Worm (Caenorhabditis elegans): ENCODE measurements around the gene C06A6.4.

Gene C06A6.4

DNA sequence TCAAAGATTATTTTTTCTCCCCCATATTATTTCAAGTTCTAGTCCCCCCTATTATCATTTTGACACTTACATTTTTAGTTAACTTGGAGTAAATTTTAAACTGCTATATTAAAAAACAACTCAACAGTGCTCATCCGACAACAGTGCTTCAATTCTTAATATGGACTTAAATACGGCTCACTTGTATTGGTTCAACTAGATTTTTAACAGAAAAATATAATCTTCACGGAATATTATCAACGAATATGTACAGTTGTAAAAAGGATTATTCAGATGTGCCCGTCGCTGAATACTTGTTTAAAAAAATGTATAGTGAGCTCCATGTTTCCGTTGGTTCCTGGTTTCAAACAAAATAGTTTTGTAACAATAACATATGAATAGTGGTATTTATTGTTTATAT is 28.8 kb downstream of the C06A6.4 start (continued):
- TF ChIP-seq madf-6 (GFP tag; IDR thresholded peaks at IDR 0.05) (peak; percentile 82), ceh-58 (GFP tag; IDR thresholded peaks at IDR 0.05) (no peak), Y95B8A.8 (GFP tag; IDR thresholded peaks at IDR 0.05) (no peak), attf-5 (GFP tag; optimal IDR thresholded peaks at IDR 0.05) (no peak), nfyb-1 (GFP tag; IDR thresholded peaks at IDR 0.05) (no peak), mcd-1 (GFP tag; IDR thresholded peaks at IDR 0.05) (no peak), sptf-2 (GFP tag; optimal IDR thresholded peaks at IDR 0.05) (no peak), ztf-3 (GFP tag; optimal IDR thresholded peaks at IDR 0.05) (no peak), let-526 (GFP tag; IDR thresholded peaks at IDR 0.05) (no peak), xnd-1 (tag; optimal IDR thresholded peaks at IDR 0.05) (peak; percentile 32), ceh-100 (GFP tag; IDR thresholded peaks at IDR 0.05) (peak; percentile 48), snpc-1.1 (tag; optimal IDR thresholded peaks at IDR 0.05; ENCODE audit: insufficient read depth) (peak; percentile 52), die-1 (tag; optimal IDR thresholded peaks at IDR 0.05) (no peak), mes-4 (tag; optimal IDR thresholded peaks at IDR 0.05) (no peak), D2030.7 (GFP tag; IDR thresholded peaks at IDR 0.05) (no peak), hmg-1.2 (GFP tag; IDR thresholded peaks at IDR 0.05) (no peak; the same call in 1 of the 2 replicates), tbp1 (GFP tag; optimal IDR thresholded peaks at IDR 0.05) (no peak), Y53G8AR.9 (GFP tag; conservative IDR thresholded peaks at IDR 0.05) (peak; percentile 86), ama-1 (optimal IDR thresholded peaks at IDR 0.05) (no peak), ama-1 (GFP tag; optimal IDR thresholded peaks at IDR 0.05) (peak in 1 of 2 experiments; percentile 94), efl-1 (GFP tag; optimal IDR thresholded peaks at IDR 0.05) (peak; percentile 41), T26A5.8 (tag; optimal IDR thresholded peaks at IDR 0.05) (peak; percentile 20), ccch-3 (GFP tag; optimal IDR thresholded peaks at IDR 0.05) (no peak), zim-3 (tag; optimal IDR thresholded peaks at IDR 0.05) (no peak), hsf-1 (GFP tag; IDR thresholded peaks at IDR 0.05) (no peak; the same call in none of the 2 replicates), nfya-1 (tag; optimal IDR thresholded peaks at IDR 0.05; ENCODE audit: borderline replicate concordance, insufficient read depth) (no peak), madf-8 (GFP tag; conservative IDR thresholded peaks at IDR 0.05) (no peak), lin-26 (GFP tag; IDR thresholded peaks at IDR 0.05) (peak; percentile 66), tlf-1 (GFP tag; optimal IDR thresholded peaks at IDR 0.05) (peak; percentile 43), snpc-4 (GFP tag; optimal IDR thresholded peaks at IDR 0.05) (peak; percentile 39), snpc-4 (tag; optimal IDR thresholded peaks at IDR 0.05) (peak in 2 of 4 experiments; percentile 21 to 42), attf-6 (GFP tag; IDR thresholded peaks at IDR 0.05) (peak; percentile 82), let-607 (tag; optimal IDR thresholded peaks at IDR 0.05) (no peak), Y67H2A.10 (GFP tag; conservative IDR thresholded peaks at IDR 0.05) (no peak), attf-3 (GFP tag; conservative IDR thresholded peaks at IDR 0.05) (no peak), F52B5.7 (tag; optimal IDR thresholded peaks at IDR 0.05) (no peak), ztf-18 (tag; optimal IDR thresholded peaks at IDR 0.05) (no peak), unc-130 (GFP tag; optimal IDR thresholded peaks at IDR 0.05) (peak; percentile 63), Y53F4B.3 (GFP tag; IDR thresholded peaks at IDR 0.05) (no peak), lsl-1 (GFP tag; optimal IDR thresholded peaks at IDR 0.05) (peak; percentile 3), F57C9.4 (tag; optimal IDR thresholded peaks at IDR 0.05) (no peak), nhr-80 (tag; optimal IDR thresholded peaks at IDR 0.05) (no peak), repo-1 (tag; optimal IDR thresholded peaks at IDR 0.05) (no peak), F22D6.2 (tag; optimal IDR thresholded peaks at IDR 0.05) (no peak), pbrm-1 (GFP tag; IDR thresholded peaks at IDR 0.05) (no peak), ceh-91 (GFP tag; IDR thresholded peaks at IDR 0.05) (no peak), F49E8.2 (tag; optimal IDR thresholded peaks at IDR 0.05; ENCODE audit: insufficient read depth) (peak; percentile 80), C17E4.6 (GFP tag; IDR thresholded peaks at IDR 0.05) (peak; percentile 74), ztf-25 (GFP tag; IDR thresholded peaks at IDR 0.05) (no peak), K11D2.4 (GFP tag; IDR thresholded peaks at IDR 0.05) (no peak)
